Worm (Caenorhabditis elegans): ENCODE results near the gene F43E2.6.
A peak's percentile ranks its signal among the peaks of the same experiment; 100 is the strongest.

Gene F43E2.6

ce11 chrII:7323925-7324324, 44.7 kb downstream of the F43E2.6 start, which contains the start of gene F21D12.3:
F21D12.3 (minus strand) TSS chrII:7324025.
- TF ChIP-seq W03F9.2 (tag; optimal IDR thresholded peaks at IDR 0.05) (no peak), him-1 (tag; optimal IDR thresholded peaks at IDR 0.05) (no peak), dao-5 (tag; optimal IDR thresholded peaks at IDR 0.05) (no peak)

ce11 chrII:7323317-7323716, 45.3 kb downstream of the F43E2.6 start:
- TF ChIP-seq dao-5 (tag; optimal IDR thresholded peaks at IDR 0.05) (no peak), him-1 (tag; optimal IDR thresholded peaks at IDR 0.05) (no peak), W03F9.2 (tag; optimal IDR thresholded peaks at IDR 0.05) (no peak)

- TF ChIP-seq him-1 (tag; optimal IDR thresholded peaks at IDR 0.05) (peak; percentile 80), W03F9.2 (tag; optimal IDR thresholded peaks at IDR 0.05) (no peak), dao-5 (tag; optimal IDR thresholded peaks at IDR 0.05) (no peak)
Observed at ce11 chrII:7319471-7319870, 49.2 kb downstream of the F43E2.6 start.

- TF ChIP-seq him-1 (tag; optimal IDR thresholded peaks at IDR 0.05): no peak
- TF ChIP-seq W03F9.2 (tag; optimal IDR thresholded peaks at IDR 0.05): no peak
- no peak for TF ChIP-seq dao-5 (tag; optimal IDR thresholded peaks at IDR 0.05)
Observed at ce11 chrII:7317468-7317867, 51.2 kb downstream of the F43E2.6 start, which contains the start of gene F21D12.2. F21D12.2 (plus strand) TSS chrII:7317768.

Data from whole organism, L4/young adult.